Worm (Caenorhabditis elegans) whole organism, late embryonic: Measurements from ENCODE around the gene git-1.

Experiments used
- C08G9.2 ChIP-seq: sonication (generic microtip); optimal IDR thresholded peaks from 2 replicates; lab custom pipeline; 2016; ENCODE audit warnings: mild to moderate bottlenecking, missing genetic modification characterization, moderate library complexity, missing compliant biosample characterization
- F13H6.1 ChIP-seq: sonication (generic microtip); optimal IDR thresholded peaks from 2 replicates; lab custom pipeline; 2016; ENCODE audit warnings: missing genetic modification characterization, missing compliant biosample characterization
- K02D7.2 ChIP-seq: sonication (generic microtip); optimal IDR thresholded peaks from 2 replicates; lab custom pipeline; 2017; ENCODE audit warnings: mild to moderate bottlenecking, missing genetic modification characterization, missing compliant biosample characterization
- Y22D7AL.16 ChIP-seq: sonication (generic microtip); optimal IDR thresholded peaks from 2 replicates; lab custom pipeline; 2016; ENCODE audit warnings: missing genetic modification characterization, missing compliant biosample characterization
- ama-1 ChIP-seq: fragments of 150-350 bp; optimal IDR thresholded peaks from 2 replicates; lab custom pipeline; 2014
- ceh-19 ChIP-seq: fragments of 200-800 bp; sonication (Bioruptor generic); optimal IDR thresholded peaks from 2 replicates; lab custom pipeline; 2018; ENCODE audit warnings: mild to moderate bottlenecking, missing genetic modification characterization, missing compliant biosample characterization
- ceh-2 ChIP-seq: sonication (generic microtip); optimal IDR thresholded peaks from 2 replicates; lab custom pipeline; 2016; ENCODE audit warnings: missing genotype, missing genetic modification characterization, missing compliant biosample characterization
- ceh-48 ChIP-seq: sonication (generic microtip); optimal IDR thresholded peaks from 2 replicates; lab custom pipeline; 2016; ENCODE audit warnings: missing genetic modification characterization, inconsistent platforms, missing compliant biosample characterization
- ceh-6 ChIP-seq: fragments of 200-800 bp; sonication (Bioruptor generic); optimal IDR thresholded peaks from 2 replicates; lab custom pipeline; 2018; ENCODE audit warnings: mild to moderate bottlenecking, missing genetic modification characterization, missing compliant biosample characterization
- ceh-9 ChIP-seq: sonication (generic microtip); optimal IDR thresholded peaks from 2 replicates; lab custom pipeline; 2016; ENCODE audit warnings: mild to moderate bottlenecking, missing genetic modification characterization, inconsistent platforms, missing compliant biosample characterization
- fax-1 ChIP-seq: sonication (generic microtip); optimal IDR thresholded peaks from 2 replicates; lab custom pipeline; 2016; ENCODE audit warnings: missing genotype, missing genetic modification characterization, missing compliant biosample characterization
- fkh-10 ChIP-seq: fragments of 150-350 bp; optimal IDR thresholded peaks from 2 replicates; lab custom pipeline; 2014; ENCODE audit warnings: missing biosample characterization, missing genetic modification reagents, missing genetic modification characterization
- hlh-13 ChIP-seq: fragments of 200-800 bp; sonication (Bioruptor generic); optimal IDR thresholded peaks from 2 replicates; lab custom pipeline; 2018; ENCODE audit warnings: mild to moderate bottlenecking, missing genetic modification characterization, missing compliant biosample characterization
- lim-6 ChIP-seq: sonication (generic microtip); optimal IDR thresholded peaks from 2 replicates; lab custom pipeline; 2016; ENCODE audit warnings: missing genetic modification characterization, missing compliant biosample characterization
- lin-11 ChIP-seq: fragments of 200-800 bp; sonication (Bioruptor generic); optimal IDR thresholded peaks from 2 replicates; lab custom pipeline; 2018; ENCODE audit warnings: mild to moderate bottlenecking, missing genetic modification characterization, missing compliant biosample characterization
- madf-2 ChIP-seq: sonication (generic microtip); optimal IDR thresholded peaks from 2 replicates; lab custom pipeline; 2017; ENCODE audit warnings: missing genetic modification characterization, missing compliant biosample characterization
- mec-3 ChIP-seq: sonication (generic microtip); optimal IDR thresholded peaks from 2 replicates; lab custom pipeline; 2016; ENCODE audit warnings: borderline replicate concordance, missing genetic modification characterization, missing compliant biosample characterization
- pag-3 ChIP-seq: sonication (generic microtip); optimal IDR thresholded peaks from 2 replicates; lab custom pipeline; 2016; ENCODE audit warnings: missing compliant biosample characterization, missing genetic modification characterization, borderline replicate concordance
- pat-9 ChIP-seq: fragments of 200-800 bp; sonication (Bioruptor generic); optimal IDR thresholded peaks from 2 replicates; lab custom pipeline; 2018; ENCODE audit warnings: mild to moderate bottlenecking, missing genetic modification characterization, moderate library complexity, missing compliant biosample characterization
- pqm-1 ChIP-seq: sonication (generic microtip); optimal IDR thresholded peaks from 2 replicates; lab custom pipeline; 2016; ENCODE audit warnings: missing genetic modification characterization, missing compliant biosample characterization
- sox-2 ChIP-seq: fragments of 200-800 bp; sonication (Bioruptor generic); IDR thresholded peaks from 2 replicates; pipeline ENCODE4 v1.3.6; 2022; ENCODE audit warnings: missing genetic modification reagents, missing genetic modification characterization, missing compliant biosample characterization
- sox-4 ChIP-seq: sonication (generic microtip); optimal IDR thresholded peaks from 2 replicates; lab custom pipeline; 2017; ENCODE audit warnings: mild to moderate bottlenecking, missing genetic modification characterization, inconsistent platforms, missing compliant biosample characterization
- tbx-7 ChIP-seq: sonication (generic microtip); optimal IDR thresholded peaks from 2 replicates; lab custom pipeline; 2016; ENCODE audit warnings: missing genotype, missing genetic modification characterization, missing compliant biosample characterization
- ttx-3 ChIP-seq: sonication (generic microtip); optimal IDR thresholded peaks from 2 replicates; lab custom pipeline; 2016; ENCODE audit warnings: missing genetic modification reagents, missing genetic modification characterization, missing compliant biosample characterization
- unc-3 ChIP-seq, 2 experiments: fragments of 200-800 bp in 1 of 2; sonication (Bioruptor generic) in 1 of 2; sonication (generic microtip) in 1 of 2; conservative IDR thresholded peaks in 1 of 2; optimal IDR thresholded peaks in 1 of 2; 2 replicates each; pipeline versions ENCODE4 v1.3.6 to Lab custom; 2016 to 2022; ENCODE audit warnings: missing compliant biosample characterization in 2 of 2, missing genetic modification characterization in 2 of 2, missing genetic modification reagents in 1 of 2
- unc-55 ChIP-seq: sonication (generic microtip); optimal IDR thresholded peaks from 2 replicates; lab custom pipeline; 2017; ENCODE audit warnings: missing biosample characterization, missing genetic modification reagents, missing genetic modification characterization

The git-1 gene

ce11 chrX:10479108-10479738 lies 45.5 kb upstream of the git-1 start:
- no peak for TF ChIP-seq lim-6 (tag; lab: Kevin White, UChicago)
- no peak for TF ChIP-seq madf-2 (tag; lab: Kevin White, UChicago)
- TF ChIP-seq, all 69 proteins: peak for 0

DNA sequence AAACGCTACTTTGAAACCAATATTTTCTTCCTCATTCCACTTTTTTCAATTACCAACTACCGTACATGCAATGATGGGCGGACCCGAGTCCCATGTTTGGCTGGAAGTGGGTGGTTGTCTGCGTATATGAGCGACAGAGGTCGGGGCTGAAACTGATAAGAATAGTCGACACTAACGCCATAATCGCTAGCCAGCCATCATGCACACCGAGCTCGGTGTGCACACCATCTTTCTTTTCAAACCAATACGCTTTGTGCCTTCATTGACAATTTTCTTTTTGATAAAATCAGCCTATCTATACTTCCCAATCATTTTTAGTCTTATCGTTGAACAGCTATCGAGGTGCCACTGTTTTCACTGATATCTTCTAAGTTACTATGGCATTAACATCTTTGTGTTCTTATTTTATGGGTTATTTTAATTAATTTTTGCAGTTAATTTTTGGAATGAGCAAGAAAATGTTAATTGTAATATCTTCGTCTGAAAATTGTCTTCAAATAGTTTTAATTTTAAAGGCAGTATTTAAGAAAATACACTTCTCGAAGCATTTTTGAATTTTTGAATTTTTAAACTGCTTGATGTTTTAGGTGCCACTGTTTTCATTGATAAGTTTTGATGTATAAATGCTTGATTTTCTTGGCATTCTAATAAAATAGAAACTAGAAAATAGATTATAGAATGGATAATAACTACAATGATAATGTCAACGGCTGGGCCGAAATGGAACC lies 44.0 kb upstream of the git-1 start, which contains the start of gene elt-2:
Gene elt-2 (plus strand): TSS at position 678 of the 728 bp plus-strand sequence.
- TF ChIP-seq pqm-1 (peak; percentile 3), ama-1 (lab: Kevin White, UChicago) (no peak)

DNA sequence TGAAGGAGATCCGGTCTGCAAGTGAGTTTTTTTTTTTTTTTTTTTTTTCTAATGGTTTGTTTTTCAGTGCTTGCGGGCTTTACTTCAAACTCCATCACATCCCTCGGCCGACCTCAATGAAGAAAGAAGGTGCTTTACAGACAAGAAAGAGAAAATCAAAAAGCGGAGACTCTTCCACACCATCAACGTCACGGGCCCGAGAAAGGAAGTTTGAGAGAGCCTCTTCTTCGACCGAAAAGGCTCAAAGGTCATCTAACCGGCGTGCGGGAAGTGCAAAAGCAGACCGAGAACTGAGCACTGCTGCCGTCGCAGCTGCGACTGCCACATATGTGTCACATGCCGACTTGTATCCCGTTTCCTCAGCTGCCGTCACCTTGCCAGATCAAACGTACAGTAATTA lies 42.4 kb upstream of the git-1 start:
- no peak for TF ChIP-seq ceh-48 (tag; lab: Kevin White, UChicago)
- TF ChIP-seq, all 69 proteins: peak for 0

ce11 chrX:10485300-10485755 lies 39.4 kb upstream of the git-1 start, which contains the start of gene C33D3.3:
C33D3.3 (plus strand) TSS chrX:10485350.
- TF ChIP-seq ttx-3 (tag; lab: Kevin White, UChicago) (no peak), unc-3 (GFP tag; conservative IDR thresholded peaks at IDR 0.05; lab: Robert Waterston, UW) (no peak), unc-3 (tag; optimal IDR thresholded peaks at IDR 0.05; lab: Kevin White, UChicago) (no peak), fax-1 (tag; lab: Kevin White, UChicago) (no peak), sox-4 (tag; lab: Kevin White, UChicago) (no peak), unc-55 (GFP tag; lab: Kevin White, UChicago) (no peak), K02D7.2 (tag; lab: Kevin White, UChicago) (no peak), ceh-19 (no peak), Y22D7AL.16 (tag; lab: Kevin White, UChicago) (no peak)

DNA sequence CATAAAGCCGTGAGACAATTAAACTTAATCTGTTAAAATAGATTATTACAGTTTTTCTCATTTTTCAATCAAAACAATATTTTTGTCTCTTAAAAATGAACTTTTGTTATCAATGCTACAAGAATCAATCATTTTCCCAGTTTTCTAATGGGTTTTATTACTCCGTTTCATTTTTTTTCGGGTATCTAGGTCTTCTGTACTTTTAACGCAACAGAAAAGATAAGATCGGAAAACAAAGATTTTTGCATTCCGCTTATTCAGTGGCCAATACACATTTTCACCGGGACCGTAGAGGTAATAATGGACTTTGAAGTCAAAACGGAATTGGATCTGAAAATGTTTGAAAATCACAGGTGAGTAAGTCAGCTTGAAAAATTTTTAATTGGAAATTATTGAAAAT lies 35.9 kb upstream of the git-1 start, which contains the start of gene C33D3.4:
Gene C33D3.4 (plus strand): TSS at position 301 of the 400 bp plus-strand sequence.
- TF ChIP-seq ttx-3 (tag; lab: Kevin White, UChicago) = no peak
- TF ChIP-seq madf-2 (tag; lab: Kevin White, UChicago) = no peak
- no peak for TF ChIP-seq lin-11
- no peak for TF ChIP-seq Y22D7AL.16 (tag; lab: Kevin White, UChicago)
- TF ChIP-seq sox-2 (GFP tag; lab: Robert Waterston, UW) = no peak
- no peak for TF ChIP-seq ceh-9

- TF ChIP-seq fkh-10 (GFP tag; lab: Kevin White, UChicago) = no peak
- no peak for TF ChIP-seq pat-9 (tag; lab: Kevin White, UChicago)
- TF ChIP-seq ceh-19 = no peak
- TF ChIP-seq unc-3 (GFP tag; conservative IDR thresholded peaks at IDR 0.05; lab: Robert Waterston, UW) = no peak
- TF ChIP-seq unc-3 (tag; optimal IDR thresholded peaks at IDR 0.05; lab: Kevin White, UChicago) = no peak
- TF ChIP-seq ceh-2 (tag; lab: Kevin White, UChicago) = no peak
- TF ChIP-seq pqm-1 = no peak
- TF ChIP-seq F13H6.1 (tag; lab: Kevin White, UChicago) = no peak
- TF ChIP-seq C08G9.2 (tag; lab: Kevin White, UChicago) = no peak
- no peak for TF ChIP-seq hlh-13
- TF ChIP-seq pag-3 (tag; lab: Kevin White, UChicago) = no peak
- no peak for TF ChIP-seq ceh-6 (GFP tag; lab: Kevin White, UChicago)
Measured at ce11 chrX:10491044-10491443, 33.7 kb upstream of the git-1 start, which contains the start of gene C33D3.5. C33D3.5 (plus strand) TSS chrX:10491344.

ce11 chrX:10491875-10492523 lies 32.7 kb upstream of the git-1 start:
- no peak for TF ChIP-seq tbx-7 (tag; lab: Kevin White, UChicago)
- no peak for TF ChIP-seq mec-3
